Worm (Caenorhabditis elegans) whole organism, L4 larva: ENCODE measurements around the gene elo-9.

Source experiments
- T20F7.1 ChIP-seq: fragments of 200-800 bp; sonication (Bioruptor generic); optimal IDR thresholded peaks from 2 replicates; lab custom pipeline; 2018; ENCODE audit warnings: mild to moderate bottlenecking, missing genetic modification characterization, missing compliant biosample characterization
- T26A8.4 ChIP-seq: fragments of 200-800 bp; sonication (Bioruptor generic); IDR thresholded peaks from 2 replicates; pipeline ENCODE4 v1.3.6; 2022; ENCODE audit warnings: missing genetic modification characterization, missing compliant biosample characterization
- Y105C5A.15 ChIP-seq: fragments of 200-800 bp; sonication (Bioruptor generic); IDR thresholded peaks from 2 replicates; pipeline ENCODE4 v1.3.6; 2022; ENCODE audit warnings: missing genetic modification characterization, missing compliant biosample characterization
- Y48G9A.11 ChIP-seq: fragments of 200-800 bp; sonication (Bioruptor generic); IDR thresholded peaks from 2 replicates; pipeline ENCODE4 v1.3.6; 2022; ENCODE audit warnings: missing genetic modification reagents, missing genetic modification characterization, missing compliant biosample characterization
- ZK546.5 ChIP-seq, 2 experiments: sonication (generic microtip); optimal IDR thresholded peaks; 2 replicates each; lab custom pipeline; 2017; ENCODE audit warnings: missing biosample characterization in 2 of 2, missing genetic modification characterization in 2 of 2
- aly-2 ChIP-seq: sonication (generic microtip); optimal IDR thresholded peaks from 2 replicates; lab custom pipeline; 2018; ENCODE audit warnings: missing biosample characterization, missing genetic modification characterization
- arid-1 ChIP-seq: fragments of 200-800 bp; sonication (Bioruptor generic); conservative IDR thresholded peaks from 2 replicates; pipeline ENCODE4 v1.3.6; 2022; ENCODE audit warnings: missing genetic modification reagents, missing genetic modification characterization, missing compliant biosample characterization
- attf-4 ChIP-seq: sonication (generic microtip); optimal IDR thresholded peaks from 3 replicates; lab custom pipeline; 2017; ENCODE audit warnings: missing biosample characterization, missing genetic modification characterization
- ceh-20 ChIP-seq: fragments of 200-800 bp; sonication (Bioruptor generic); IDR thresholded peaks from 2 replicates; pipeline ENCODE4 v1.3.6; 2022; ENCODE audit warnings: missing genetic modification reagents, missing genetic modification characterization, missing compliant biosample characterization
- ceh-28 ChIP-seq: fragments of 150-350 bp; optimal IDR thresholded peaks from 2 replicates; lab custom pipeline; 2014; ENCODE audit warnings: missing biosample characterization, missing genetic modification reagents, missing genetic modification characterization
- ceh-62 ChIP-seq: sonication (generic microtip); optimal IDR thresholded peaks from 2 replicates; lab custom pipeline; 2017; ENCODE audit warnings: missing biosample characterization, missing genetic modification characterization
- ceh-82 ChIP-seq: sonication (generic microtip); optimal IDR thresholded peaks from 2 replicates; lab custom pipeline; 2017; ENCODE audit warnings: missing biosample characterization, missing genetic modification characterization
- ces-1 ChIP-seq: fragments of 150-350 bp; sonication (generic microtip); optimal IDR thresholded peaks from 4 replicates; lab custom pipeline; 2014; ENCODE audit warnings: missing biosample characterization, missing genetic modification reagents, missing genetic modification characterization
- daf-12 ChIP-seq: fragments of 150-350 bp; optimal IDR thresholded peaks from 2 replicates; lab custom pipeline; 2014; ENCODE audit warnings: missing biosample characterization, missing genetic modification reagents, missing genetic modification characterization
- daf-19 ChIP-seq: fragments of 200-800 bp; sonication (Bioruptor generic); conservative IDR thresholded peaks from 2 replicates; pipeline ENCODE4 v1.3.6; 2022; ENCODE audit warnings: missing genetic modification characterization, missing compliant biosample characterization
- dmd-8 ChIP-seq: fragments of 200-800 bp; sonication (Bioruptor generic); IDR thresholded peaks from 2 replicates; pipeline ENCODE4 v1.3.6; 2022; ENCODE audit warnings: missing genetic modification characterization, missing compliant biosample characterization
- dmd-9 ChIP-seq: fragments of 200-800 bp; sonication (Bioruptor generic); IDR thresholded peaks from 2 replicates; pipeline ENCODE4 v1.3.6; 2022; ENCODE audit warnings: missing genetic modification reagents, missing genetic modification characterization, missing compliant biosample characterization
- dpl-1 ChIP-seq: fragments of 150-350 bp; optimal IDR thresholded peaks from 2 replicates; lab custom pipeline; 2014; ENCODE audit warnings: missing biosample characterization, missing genetic modification reagents, missing genetic modification characterization
- dve-1 ChIP-seq: sonication (generic microtip); optimal IDR thresholded peaks from 2 replicates; lab custom pipeline; 2017; ENCODE audit warnings: antibody characterized with exemption, mild to moderate bottlenecking, missing genetic modification characterization, missing compliant biosample characterization; ENCODE audit not compliant: insufficient read depth
- fkh-10 ChIP-seq: fragments of 150-350 bp; optimal IDR thresholded peaks from 2 replicates; lab custom pipeline; 2014; ENCODE audit warnings: missing biosample characterization, missing genetic modification reagents, missing genetic modification characterization
- fos-1 ChIP-seq: fragments of 150-350 bp; optimal IDR thresholded peaks from 2 replicates; lab custom pipeline; 2014; ENCODE audit warnings: missing biosample characterization, missing genetic modification characterization
- hif-1 ChIP-seq, 2 experiments: sonication (generic microtip); optimal IDR thresholded peaks; 2 replicates each; lab custom pipeline; 2016 to 2017; ENCODE audit warnings: missing compliant biosample characterization in 2 of 2, missing genetic modification characterization in 2 of 2, missing genetic modification reagents in 2 of 2, missing genotype in 2 of 2, mild to moderate bottlenecking in 1 of 2
- lim-7 ChIP-seq: fragments of 200-800 bp; sonication (Bioruptor generic); IDR thresholded peaks from 2 replicates; pipeline ENCODE4 v1.3.6; 2022; ENCODE audit warnings: missing genetic modification characterization, missing compliant biosample characterization
- lin-1 ChIP-seq: fragments of 200-800 bp; sonication (Bioruptor generic); IDR thresholded peaks from 2 replicates; pipeline ENCODE4 v1.3.6; 2022; ENCODE audit warnings: missing genetic modification reagents, missing genetic modification characterization, missing compliant biosample characterization
- lin-13 ChIP-seq: fragments of 150-350 bp; optimal IDR thresholded peaks from 2 replicates; lab custom pipeline; 2014; ENCODE audit warnings: missing biosample characterization, missing genetic modification reagents, missing genetic modification characterization
- lin-29 ChIP-seq: fragments of 200-800 bp; sonication (Bioruptor generic); IDR thresholded peaks from 2 replicates; pipeline ENCODE4 v1.3.6; 2022; ENCODE audit warnings: missing genetic modification reagents, missing genetic modification characterization, missing compliant biosample characterization
- lsy-2 ChIP-seq, 2 experiments: fragments of 150-350 bp in 1 of 2; sonication (generic microtip) in 1 of 2; optimal IDR thresholded peaks; 2 replicates each; lab custom pipeline; 2014 to 2017; ENCODE audit warnings: missing biosample characterization in 2 of 2, missing genetic modification characterization in 2 of 2
- madf-5 ChIP-seq, 2 experiments: fragments of 200-800 bp; sonication (Bioruptor generic); IDR thresholded peaks; 2 replicates each; pipeline ENCODE4 v1.3.6; 2022; ENCODE audit warnings: missing compliant biosample characterization in 2 of 2, missing genetic modification characterization in 2 of 2
- madf-9 ChIP-seq: fragments of 200-800 bp; sonication (Bioruptor generic); conservative IDR thresholded peaks from 2 replicates; pipeline ENCODE4 v1.3.6; 2022; ENCODE audit warnings: missing genetic modification reagents, missing genetic modification characterization, missing compliant biosample characterization
- mdt-29 ChIP-seq: fragments of 200-800 bp; sonication (Bioruptor generic); IDR thresholded peaks from 2 replicates; pipeline ENCODE4 v1.3.6; 2022; ENCODE audit warnings: missing genetic modification reagents, missing genetic modification characterization, missing compliant biosample characterization
- nhr-11 ChIP-seq: fragments of 150-350 bp; optimal IDR thresholded peaks from 2 replicates; lab custom pipeline; 2014; ENCODE audit warnings: missing biosample characterization, missing genetic modification characterization
- nhr-111 ChIP-seq: fragments of 200-800 bp; sonication (Bioruptor generic); optimal IDR thresholded peaks from 2 replicates; lab custom pipeline; 2018; ENCODE audit warnings: mild to moderate bottlenecking, missing genetic modification characterization, missing compliant biosample characterization
- nhr-25 ChIP-seq: sonication (generic microtip); optimal IDR thresholded peaks from 2 replicates; lab custom pipeline; 2017; ENCODE audit warnings: missing genetic modification characterization, mild to moderate bottlenecking, missing compliant biosample characterization, antibody characterized with exemption, moderate library complexity, borderline replicate concordance; ENCODE audit not compliant: insufficient read depth
- nhr-41 ChIP-seq: fragments of 200-800 bp; sonication (Bioruptor generic); IDR thresholded peaks from 2 replicates; pipeline ENCODE4 v1.3.6; 2022; ENCODE audit warnings: missing genetic modification reagents, missing genetic modification characterization, missing compliant biosample characterization
- nhr-6 ChIP-seq: fragments of 150-350 bp; optimal IDR thresholded peaks from 2 replicates; lab custom pipeline; 2014; ENCODE audit warnings: missing biosample characterization, missing genetic modification characterization
- pha-4 ChIP-seq, 2 experiments: fragments of 150-350 bp in 1 of 2; fragments of 200-800 bp in 1 of 2; sonication (Bioruptor generic) in 1 of 2; IDR thresholded peaks in 1 of 2; optimal IDR thresholded peaks in 1 of 2; 2 replicates each; pipeline versions ENCODE4 v1.3.6 to Lab custom; 2014 to 2022; ENCODE audit warnings: missing genetic modification characterization in 2 of 2, missing genetic modification reagents in 2 of 2, missing biosample characterization in 1 of 2, missing compliant biosample characterization in 1 of 2
- set-16 ChIP-seq: fragments of 200-800 bp; sonication (Bioruptor generic); IDR thresholded peaks from 2 replicates; pipeline ENCODE4 v1.3.6; 2022; ENCODE audit warnings: missing genetic modification reagents, missing genetic modification characterization, missing compliant biosample characterization
- snpc-4 ChIP-seq: fragments of 150-350 bp; optimal IDR thresholded peaks from 2 replicates; lab custom pipeline; 2014; ENCODE audit warnings: missing biosample characterization, missing genetic modification characterization
- tra-1 ChIP-seq: fragments of 200-800 bp; sonication (Bioruptor generic); IDR thresholded peaks from 2 replicates; pipeline ENCODE4 v1.3.6; 2022; ENCODE audit warnings: missing genetic modification reagents, missing genetic modification characterization, missing compliant biosample characterization
- unc-39 ChIP-seq: sonication (generic microtip); optimal IDR thresholded peaks from 2 replicates; lab custom pipeline; 2017; ENCODE audit warnings: missing biosample characterization, missing genetic modification characterization
- vab-7 ChIP-seq: fragments of 200-800 bp; sonication (Bioruptor generic); IDR thresholded peaks from 2 replicates; pipeline ENCODE4 v1.3.6; 2022; ENCODE audit warnings: missing genetic modification reagents, missing genetic modification characterization, missing compliant biosample characterization
- zfp-2 ChIP-seq: sonication (generic microtip); optimal IDR thresholded peaks from 2 replicates; lab custom pipeline; 2016; ENCODE audit warnings: mild to moderate bottlenecking, missing genetic modification characterization, missing compliant biosample characterization
- zip-2 ChIP-seq: fragments of 150-350 bp; optimal IDR thresholded peaks from 2 replicates; lab custom pipeline; 2014; ENCODE audit warnings: missing biosample characterization, missing genetic modification characterization
- ztf-7 ChIP-seq: fragments of 150-350 bp; optimal IDR thresholded peaks from 2 replicates; lab custom pipeline; 2014; ENCODE audit warnings: missing biosample characterization, missing genetic modification characterization

The elo-9 gene

ce11 chrII:15010366-15011235 lies 46.7 kb upstream of the elo-9 start, which contains the start of the genes Y53F4B.9 and Y53F4B.11 (continued):
- no peak for TF ChIP-seq ZK546.5 (tag; optimal IDR thresholded peaks at IDR 0.05; lab: Kevin White, UChicago)
- no peak for TF ChIP-seq madf-5 (GFP tag; IDR thresholded peaks at IDR 0.05; lab: Robert Waterston, UW)
- TF ChIP-seq attf-4: no peak
- no peak for TF ChIP-seq ceh-62
- TF ChIP-seq lin-13: peak; percentile 61
- peak; percentile 85 for TF ChIP-seq Y48G9A.11 (GFP tag; lab: Robert Waterston, UW)
- no peak for TF ChIP-seq daf-12
- TF ChIP-seq ces-1 (GFP tag; lab: Kevin White, UChicago): no peak
- TF ChIP-seq lin-1: no peak
- peak; percentile 53 for TF ChIP-seq nhr-11 (tag; lab: Kevin White, UChicago)
- TF ChIP-seq nhr-25 (tag; lab: Kevin White, UChicago): no peak
- no peak for TF ChIP-seq lin-29 (GFP tag; lab: Robert Waterston, UW)
- TF ChIP-seq daf-19 (GFP tag; lab: Robert Waterston, UW): no peak
- TF ChIP-seq aly-2 (tag; lab: Kevin White, UChicago): no peak
- TF ChIP-seq dmd-9: 0 out of 2 replicates have a peak, but pooled peaks have one; percentile 52
- no peak for TF ChIP-seq nhr-111 (GFP tag; lab: Kevin White, UChicago)
- TF ChIP-seq ceh-28 (tag; lab: Kevin White, UChicago): no peak
- peak; percentile 36 to 86 for TF ChIP-seq lsy-2 (tag; optimal IDR thresholded peaks at IDR 0.05; lab: Kevin White, UChicago)
- TF ChIP-seq set-16: peak; percentile 80
- no peak; the same call in 1 of the 2 replicates for TF ChIP-seq mdt-29 (GFP tag; lab: Robert Waterston, UW)
- no peak for TF ChIP-seq T20F7.1 (GFP tag; lab: Kevin White, UChicago)
- TF ChIP-seq zfp-2: no peak
- no peak for TF ChIP-seq ztf-7
- no peak for TF ChIP-seq nhr-41 (GFP tag; lab: Robert Waterston, UW)
- TF ChIP-seq dpl-1 (GFP tag; lab: Kevin White, UChicago): peak; percentile 99
- TF ChIP-seq arid-1 (GFP tag; lab: Robert Waterston, UW): peak; percentile 48; the same call in 1 of the 2 replicates
- TF ChIP-seq Y105C5A.15: no peak
- no peak for TF ChIP-seq dmd-8 (GFP tag; lab: Robert Waterston, UW)
- no peak for TF ChIP-seq fos-1 (tag; lab: Kevin White, UChicago)
- TF ChIP-seq fkh-10 (GFP tag; lab: Kevin White, UChicago): peak; percentile 37
- peak; percentile 29 for TF ChIP-seq nhr-6 (tag; lab: Kevin White, UChicago)
- TF ChIP-seq dve-1 (tag; lab: Kevin White, UChicago): no peak
- TF ChIP-seq T26A8.4: 0 out of 2 replicates have a peak, but pooled peaks have one; percentile 10
- peak; percentile 27; the same call in 1 of the 2 replicates for TF ChIP-seq ceh-20
- TF ChIP-seq snpc-4 (tag; lab: Kevin White, UChicago): peak; percentile 42
- 0 out of 2 replicates have a peak, but pooled peaks have one; percentile 29 for TF ChIP-seq vab-7
- no peak for TF ChIP-seq ceh-82 (tag; lab: Kevin White, UChicago)
- TF ChIP-seq madf-9 (GFP tag; lab: Robert Waterston, UW): peak; percentile 69
- TF ChIP-seq zip-2 (tag; lab: Kevin White, UChicago): no peak
- no peak for TF ChIP-seq lim-7 (GFP tag; lab: Robert Waterston, UW)
- no peak for TF ChIP-seq pha-4 (GFP tag; IDR thresholded peaks at IDR 0.05; lab: Robert Waterston, UW)
- peak; percentile 6 for TF ChIP-seq pha-4 (tag; optimal IDR thresholded peaks at IDR 0.05; lab: Kevin White, UChicago)
- TF ChIP-seq unc-39 (tag; lab: Kevin White, UChicago): no peak
- peak in 1 of 2 experiments; percentile 70 for TF ChIP-seq hif-1 (tag; optimal IDR thresholded peaks at IDR 0.05; lab: Kevin White, UChicago)
- no peak for TF ChIP-seq tra-1 (GFP tag; lab: Robert Waterston, UW)
